Fruit fly (Drosophila melanogaster) whole organism, prepupa: Measurements from ENCODE around the gene mnb.

Experiments used
- CG10669 ChIP-seq: fragments of 200-800 bp; sonication (Bioruptor generic); optimal IDR thresholded peaks from 3 replicates; lab custom pipeline; 2018; ENCODE audit warnings: missing biosample characterization, mild to moderate bottlenecking, missing genetic modification characterization, moderate library complexity
- CG4318 ChIP-seq: fragments of 200-800 bp; sonication (Bioruptor generic); optimal IDR thresholded peaks from 3 replicates; lab custom pipeline; 2017; ENCODE audit warnings: missing biosample characterization, mild to moderate bottlenecking, missing genetic modification characterization
- CG6808 ChIP-seq: fragments of 200-800 bp; sonication (Bioruptor generic); optimal IDR thresholded peaks from 3 replicates; lab custom pipeline; 2017; ENCODE audit warnings: missing biosample characterization, missing genetic modification characterization, mild to moderate bottlenecking, moderate library complexity, missing genetic modification reagents
- CG8319 ChIP-seq: fragments of 200-800 bp; sonication (Bioruptor generic); optimal IDR thresholded peaks from 3 replicates; lab custom pipeline; 2016; ENCODE audit warnings: missing biosample characterization, missing genetic modification characterization
- Hr38 ChIP-seq: sonication (Bioruptor generic); optimal IDR thresholded peaks from 2 replicates; lab custom pipeline; 2016; ENCODE audit warnings: missing biosample characterization, missing genetic modification characterization
- Sox102F ChIP-seq: fragments of 200-800 bp; sonication (Bioruptor generic); optimal IDR thresholded peaks from 2 replicates; lab custom pipeline; 2016; ENCODE audit warnings: missing biosample characterization, mild to moderate bottlenecking, missing genetic modification characterization
- dac ChIP-seq: fragments of 200-800 bp; sonication (Bioruptor generic); optimal IDR thresholded peaks from 2 replicates; lab custom pipeline; 2017; ENCODE audit warnings: missing biosample characterization, mild to moderate bottlenecking, missing genetic modification characterization
- fd59A ChIP-seq: fragments of 200-800 bp; sonication (Bioruptor generic); optimal IDR thresholded peaks from 2 replicates; lab custom pipeline; 2017; ENCODE audit warnings: missing biosample characterization, mild to moderate bottlenecking, missing genetic modification characterization, missing genetic modification reagents
- fd85E ChIP-seq: fragments of 200-800 bp; sonication (Bioruptor generic); optimal IDR thresholded peaks from 3 replicates; lab custom pipeline; 2016; ENCODE audit warnings: missing biosample characterization, missing genetic modification characterization
- net ChIP-seq: fragments of 200-800 bp; sonication (Bioruptor generic); optimal IDR thresholded peaks from 3 replicates; lab custom pipeline; 2016; ENCODE audit warnings: missing biosample characterization, missing genetic modification characterization
- pdm3 ChIP-seq: fragments of 200-800 bp; sonication (Bioruptor generic); optimal IDR thresholded peaks from 3 replicates; lab custom pipeline; 2016; ENCODE audit warnings: missing biosample characterization, missing genetic modification characterization
- vri ChIP-seq: fragments of 200-800 bp; sonication (Bioruptor generic); optimal IDR thresholded peaks from 3 replicates; lab custom pipeline; 2016; ENCODE audit warnings: missing biosample characterization, mild to moderate bottlenecking, missing genetic modification characterization

DNA sequence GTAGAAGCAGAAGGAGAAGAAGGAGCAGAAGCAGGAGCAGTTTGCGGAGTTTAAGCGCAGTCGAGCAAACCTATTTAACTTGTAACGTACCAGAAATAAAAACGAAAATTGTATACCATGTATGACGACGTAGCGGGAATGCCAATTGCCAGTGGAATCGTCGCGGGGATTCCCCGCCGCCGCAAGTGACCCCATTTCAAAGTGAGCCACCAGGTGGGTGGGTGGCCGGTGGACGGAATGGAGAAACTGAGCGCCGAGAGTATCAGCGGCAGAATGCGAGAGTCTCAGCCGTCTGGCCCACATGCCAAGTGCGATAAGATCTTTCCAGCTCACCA lies 23.6 kb upstream of the mnb start:
- no peak for TF ChIP-seq CG8319 (GFP tag; lab: Kevin White, UChicago)
- TF ChIP-seq Sox102F: no peak
- no peak for TF ChIP-seq fd59A (GFP tag; lab: Kevin White, UChicago)
- TF ChIP-seq Hr38 (GFP tag; lab: Kevin White, UChicago): no peak
- TF ChIP-seq net (GFP tag; lab: Kevin White, UChicago): no peak
- no peak for TF ChIP-seq CG6808
- TF ChIP-seq fd85E (GFP tag; lab: Kevin White, UChicago): no peak
- TF ChIP-seq pdm3 (GFP tag; lab: Kevin White, UChicago): no peak
- no peak for TF ChIP-seq dac (GFP tag; lab: Kevin White, UChicago)
- TF ChIP-seq CG4318 (GFP tag; lab: Kevin White, UChicago): no peak
- no peak for TF ChIP-seq CG10669 (GFP tag; lab: Kevin White, UChicago)
- TF ChIP-seq vri (GFP tag; lab: Kevin White, UChicago): no peak
